Worm (Caenorhabditis elegans) whole organism, L1 larva: ENCODE results near the gene C43H6.4.

Experiments
- C04F5.9 ChIP-seq: sonication (generic microtip); optimal IDR thresholded peaks from 2 replicates; lab custom pipeline; 2016; ENCODE audit warnings: missing genetic modification characterization, missing compliant biosample characterization
- aly-2 ChIP-seq: fragments of 150-350 bp; optimal IDR thresholded peaks from 2 replicates; lab custom pipeline; 2014; ENCODE audit warnings: missing biosample characterization, missing genetic modification characterization
- blmp-1 ChIP-seq: fragments of 150-350 bp; optimal IDR thresholded peaks from 2 replicates; lab custom pipeline; 2014; ENCODE audit warnings: missing biosample characterization, missing genetic modification characterization
- dsc-1 ChIP-seq: sonication (generic microtip); optimal IDR thresholded peaks from 2 replicates; lab custom pipeline; 2016; ENCODE audit warnings: mild to moderate bottlenecking, missing genetic modification characterization, missing compliant biosample characterization
- efl-1 ChIP-seq, 4 experiments: fragments of 150-350 bp; optimal IDR thresholded peaks in 3 of 4; peaks in 1 of 4; 1 replicate in 1 of 4; 2 replicates in 3 of 4; lab custom pipeline; 2014; ENCODE audit warnings: missing biosample characterization in 2 of 4, missing genetic modification characterization in 2 of 4, missing genetic modification reagents in 2 of 4
- egl-13 ChIP-seq: sonication (generic microtip); optimal IDR thresholded peaks from 2 replicates; lab custom pipeline; 2016; ENCODE audit warnings: missing genotype, missing genetic modification reagents, missing genetic modification characterization, missing compliant biosample characterization
- elt-2 ChIP-seq: sonication (generic microtip); optimal IDR thresholded peaks from 2 replicates; lab custom pipeline; 2016; ENCODE audit warnings: missing genetic modification characterization, mild to moderate bottlenecking, inconsistent platforms, missing compliant biosample characterization, missing genetic modification reagents
- elt-3 ChIP-seq, 6 experiments: fragments of 150-350 bp in 1 of 6; sonication (generic microtip); optimal IDR thresholded peaks; 2 replicates each; lab custom pipeline; 2017 to 2018; ENCODE audit warnings: missing biosample characterization in 6 of 6, missing genetic modification characterization in 6 of 6, inconsistent platforms in 1 of 6
- fkh-4 ChIP-seq: sonication (generic microtip); optimal IDR thresholded peaks from 2 replicates; lab custom pipeline; 2016; ENCODE audit warnings: missing compliant biosample characterization, missing genetic modification characterization, borderline replicate concordance
- grh-1 ChIP-seq: fragments of 200-800 bp; sonication (Bioruptor generic); IDR thresholded peaks from 2 replicates; pipeline ENCODE4 v1.3.6; 2022; ENCODE audit warnings: missing genetic modification reagents, missing genetic modification characterization, missing compliant biosample characterization
- hlh-17 ChIP-seq: fragments of 200-800 bp; sonication (Bioruptor generic); optimal IDR thresholded peaks from 2 replicates; lab custom pipeline; 2018; ENCODE audit warnings: missing genetic modification characterization, mild to moderate bottlenecking, missing compliant biosample characterization, moderate library complexity, borderline replicate concordance
- isw-1 ChIP-seq: fragments of 200-800 bp; sonication (Bioruptor generic); IDR thresholded peaks from 2 replicates; pipeline ENCODE4 v1.3.6; 2022; ENCODE audit warnings: missing genetic modification characterization, missing compliant biosample characterization
- lin-14 ChIP-seq: fragments of 200-800 bp; sonication (Bioruptor generic); optimal IDR thresholded peaks from 2 replicates; lab custom pipeline; 2018; ENCODE audit warnings: mild to moderate bottlenecking, missing genetic modification characterization, moderate library complexity, missing compliant biosample characterization
- lin-15B ChIP-seq: fragments of 150-350 bp; sonication (generic microtip); optimal IDR thresholded peaks from 3 replicates; lab custom pipeline; 2014; ENCODE audit warnings: missing biosample characterization, missing genetic modification characterization
- lin-35 ChIP-seq, 2 experiments: fragments of 150-350 bp; optimal IDR thresholded peaks; 2 replicates each; lab custom pipeline; 2014; ENCODE audit warnings: missing biosample characterization in 2 of 2, missing genetic modification characterization in 2 of 2, missing genetic modification reagents in 2 of 2
- lin-39 ChIP-seq: fragments of 150-350 bp; optimal IDR thresholded peaks from 2 replicates; lab custom pipeline; 2014; ENCODE audit warnings: missing biosample characterization, missing genetic modification reagents, missing genetic modification characterization
- lsy-2 ChIP-seq, 2 experiments: fragments of 150-350 bp; optimal IDR thresholded peaks; 2 replicates each; lab custom pipeline; 2014; ENCODE audit warnings: missing biosample characterization in 2 of 2, missing genetic modification characterization in 2 of 2
- mab-9 ChIP-seq: fragments of 200-800 bp; sonication (Bioruptor generic); IDR thresholded peaks from 2 replicates; pipeline ENCODE4 v1.3.6; 2022; ENCODE audit warnings: missing genetic modification reagents, missing genetic modification characterization, missing compliant biosample characterization
- mep-1 ChIP-seq: fragments of 150-350 bp; optimal IDR thresholded peaks from 2 replicates; lab custom pipeline; 2014; ENCODE audit warnings: missing biosample characterization, missing genetic modification characterization
- nhr-11 ChIP-seq: fragments of 150-350 bp; optimal IDR thresholded peaks from 2 replicates; lab custom pipeline; 2014; ENCODE audit warnings: missing biosample characterization, missing genetic modification characterization
- nhr-20 ChIP-seq: sonication (generic microtip); optimal IDR thresholded peaks from 2 replicates; lab custom pipeline; 2016; ENCODE audit warnings: mild to moderate bottlenecking, missing genetic modification characterization, missing compliant biosample characterization
- nhr-28 ChIP-seq: fragments of 150-350 bp; optimal IDR thresholded peaks from 2 replicates; lab custom pipeline; 2014; ENCODE audit warnings: missing biosample characterization, missing genetic modification characterization
- nhr-47 ChIP-seq: sonication (generic microtip); optimal IDR thresholded peaks from 2 replicates; lab custom pipeline; 2016; ENCODE audit warnings: mild to moderate bottlenecking, missing genetic modification characterization, moderate library complexity, missing compliant biosample characterization
- nhr-71 ChIP-seq: sonication (generic microtip); optimal IDR thresholded peaks from 2 replicates; lab custom pipeline; 2016; ENCODE audit warnings: mild to moderate bottlenecking, missing genetic modification characterization, moderate library complexity, missing compliant biosample characterization
- nhr-85 ChIP-seq: sonication (generic microtip); peaks from one replicate; lab custom pipeline; 2016; ENCODE audit warnings: missing genetic modification characterization, inconsistent platforms, missing compliant biosample characterization
- nhr-90 ChIP-seq: sonication (generic microtip); optimal IDR thresholded peaks from 2 replicates; lab custom pipeline; 2016; ENCODE audit warnings: mild to moderate bottlenecking, missing genetic modification characterization, missing compliant biosample characterization; ENCODE audit not compliant: poor library complexity
- pag-3 ChIP-seq: sonication (generic microtip); optimal IDR thresholded peaks from 2 replicates; lab custom pipeline; 2017; ENCODE audit warnings: missing genetic modification characterization, mild to moderate bottlenecking, missing compliant biosample characterization, antibody characterized with exemption, borderline replicate concordance; ENCODE audit not compliant: insufficient read depth
- pqm-1 ChIP-seq: sonication (generic microtip); optimal IDR thresholded peaks from 3 replicates; lab custom pipeline; 2017; ENCODE audit warnings: missing biosample characterization, missing genetic modification characterization
- skn-1 ChIP-seq: fragments of 150-350 bp; optimal IDR thresholded peaks from 2 replicates; lab custom pipeline; 2014; ENCODE audit warnings: missing biosample characterization, missing genetic modification characterization
- snu-23 ChIP-seq: sonication (generic microtip); optimal IDR thresholded peaks from 2 replicates; lab custom pipeline; 2016; ENCODE audit warnings: missing genetic modification characterization, missing compliant biosample characterization
- sox-4 ChIP-seq: sonication (generic microtip); optimal IDR thresholded peaks from 2 replicates; lab custom pipeline; 2016; ENCODE audit warnings: missing genetic modification characterization, missing compliant biosample characterization
- unc-30 ChIP-seq: sonication (generic microtip); optimal IDR thresholded peaks from 2 replicates; lab custom pipeline; 2017; ENCODE audit warnings: missing biosample characterization, missing genetic modification characterization

The C43H6.4 gene

ce11 chrX:2369073-2369472 is 34.8 kb upstream of the C43H6.4 start:
- peak; percentile 11 for TF ChIP-seq elt-2
- no peak for TF ChIP-seq nhr-71 (tag; lab: Kevin White, UChicago)

ce11 chrX:2370655-2371054 is 33.2 kb upstream of the C43H6.4 start:
- no peak for TF ChIP-seq unc-30 (tag; lab: Kevin White, UChicago)
- TF ChIP-seq sox-4 (tag; lab: Kevin White, UChicago): no peak
- TF ChIP-seq egl-13 (tag; lab: Kevin White, UChicago): no peak
- TF ChIP-seq pqm-1 (tag; lab: Kevin White, UChicago): no peak
- TF ChIP-seq nhr-28 (tag; lab: Kevin White, UChicago): no peak
- TF ChIP-seq mep-1 (tag; lab: Kevin White, UChicago): no peak
- TF ChIP-seq lin-15B (tag; lab: Kevin White, UChicago): no peak
- peak; percentile 51 for TF ChIP-seq elt-2
- TF ChIP-seq, all 84 proteins: peak for 1

ce11 chrX:2372134-2372533 is 31.7 kb upstream of the C43H6.4 start:
- TF ChIP-seq elt-2: peak; percentile 54
- peak; percentile 10 for TF ChIP-seq nhr-90 (tag; lab: Kevin White, UChicago)
- TF ChIP-seq elt-3 (tag; optimal IDR thresholded peaks at IDR 0.05; lab: Kevin White, UChicago): peak in 2 of 6 experiments; percentile 9 to 47
- no peak for TF ChIP-seq egl-13 (tag; lab: Kevin White, UChicago)
- TF ChIP-seq lin-35 (GFP tag; optimal IDR thresholded peaks at IDR 0.05; lab: Kevin White, UChicago): peak in 1 of 2 experiments; percentile 30
- TF ChIP-seq lin-14 (GFP tag; lab: Kevin White, UChicago): peak; percentile 24
- TF ChIP-seq aly-2 (tag; lab: Kevin White, UChicago): no peak
- TF ChIP-seq grh-1 (GFP tag; lab: Robert Waterston, UW): no peak

- no peak for TF ChIP-seq fkh-4 (tag; lab: Kevin White, UChicago)
- TF ChIP-seq blmp-1 (tag; lab: Kevin White, UChicago): peak; percentile 95
These were observed 28.4 kb upstream of the C43H6.4 start, which contains the start of gene F47G3.3 for ce11 chrX:2375300-2376035. TSS of gene F47G3.3 (plus strand) at chrX:2375985.

- no peak for TF ChIP-seq mab-9 (GFP tag; lab: Robert Waterston, UW)
- TF ChIP-seq C04F5.9 (tag; lab: Kevin White, UChicago): no peak
- TF ChIP-seq blmp-1 (tag; lab: Kevin White, UChicago): peak; percentile 13
- TF ChIP-seq dsc-1 (tag; lab: Kevin White, UChicago): no peak
- TF ChIP-seq lin-35 (GFP tag; optimal IDR thresholded peaks at IDR 0.05; lab: Kevin White, UChicago): peak in 1 of 2 experiments; percentile 15
- TF ChIP-seq isw-1 (GFP tag; lab: Robert Waterston, UW): no peak
- no peak for TF ChIP-seq nhr-11 (tag; lab: Kevin White, UChicago)
- peak; percentile 24 for TF ChIP-seq skn-1 (tag; lab: Kevin White, UChicago)
- no peak for TF ChIP-seq lin-39 (tag; lab: Kevin White, UChicago)
- no peak for TF ChIP-seq fkh-4 (tag; lab: Kevin White, UChicago)
- TF ChIP-seq lin-14 (GFP tag; lab: Kevin White, UChicago): peak; percentile 68
- TF ChIP-seq snu-23 (GFP tag; lab: Kevin White, UChicago): peak; percentile 50
- TF ChIP-seq nhr-71 (tag; lab: Kevin White, UChicago): peak; percentile 48
- peak; percentile 7 for TF ChIP-seq pag-3 (tag; lab: Kevin White, UChicago)
- peak in 1 of 2 experiments; percentile 19 for TF ChIP-seq lsy-2 (tag; optimal IDR thresholded peaks at IDR 0.05; lab: Kevin White, UChicago)
- no peak for TF ChIP-seq efl-1 (optimal IDR thresholded peaks at IDR 0.05; lab: Kevin White, UChicago)
- peak in 1 of 2 experiments; percentile 88 for TF ChIP-seq efl-1 (GFP tag; optimal IDR thresholded peaks at IDR 0.05 in 1 of 2; lab: Kevin White, UChicago)
- peak; percentile 12 for TF ChIP-seq nhr-20
- no peak for TF ChIP-seq hlh-17
- no peak for TF ChIP-seq nhr-47 (tag; lab: Kevin White, UChicago)
- TF ChIP-seq nhr-85 (tag; lab: Kevin White, UChicago): peak; percentile 73
These were observed 23.0 kb upstream of the C43H6.4 start for ce11 chrX:2380818-2381217.
